Worm (Caenorhabditis elegans) whole organism, L4 larva: ENCODE data around the gene K08D8.5.

Source experiments
- D1046.2 ChIP-seq: fragments of 200-800 bp; sonication (Bioruptor generic); IDR thresholded peaks from 2 replicates; pipeline ENCODE4 v1.3.6; 2022; ENCODE audit warnings: missing genetic modification characterization, missing compliant biosample characterization
- R02D3.7 ChIP-seq: fragments of 150-350 bp; sonication (generic microtip); optimal IDR thresholded peaks from 3 replicates; lab custom pipeline; 2014; ENCODE audit warnings: missing biosample characterization, missing genetic modification characterization
- T20F7.1 ChIP-seq: fragments of 200-800 bp; sonication (Bioruptor generic); optimal IDR thresholded peaks from 2 replicates; lab custom pipeline; 2018; ENCODE audit warnings: mild to moderate bottlenecking, missing genetic modification characterization, missing compliant biosample characterization
- Y75B8A.6 ChIP-seq: fragments of 200-800 bp; sonication (Bioruptor generic); IDR thresholded peaks from 2 replicates; pipeline ENCODE4 v1.3.6; 2022; ENCODE audit warnings: missing genetic modification reagents, missing genetic modification characterization, missing compliant biosample characterization
- aly-2 ChIP-seq: sonication (generic microtip); optimal IDR thresholded peaks from 2 replicates; lab custom pipeline; 2018; ENCODE audit warnings: missing biosample characterization, missing genetic modification characterization
- ama-1 ChIP-seq: fragments of 150-350 bp; optimal IDR thresholded peaks from 2 replicates; lab custom pipeline; 2014; ENCODE audit warnings: inconsistent platforms, mixed read lengths
- arid-1 ChIP-seq: fragments of 200-800 bp; sonication (Bioruptor generic); conservative IDR thresholded peaks from 2 replicates; pipeline ENCODE4 v1.3.6; 2022; ENCODE audit warnings: missing genetic modification reagents, missing genetic modification characterization, missing compliant biosample characterization
- ceh-32 ChIP-seq: sonication (generic microtip); optimal IDR thresholded peaks from 2 replicates; lab custom pipeline; 2016; ENCODE audit warnings: mild to moderate bottlenecking, missing genetic modification characterization, missing compliant biosample characterization; ENCODE audit not compliant: poor library complexity
- ctbp-1 ChIP-seq: fragments of 200-800 bp; sonication (Bioruptor generic); IDR thresholded peaks from 2 replicates; pipeline ENCODE4 v1.3.6; 2022; ENCODE audit warnings: missing genetic modification reagents, missing genetic modification characterization, missing compliant biosample characterization
- daf-16 ChIP-seq, 3 experiments: sonication (generic microtip); optimal IDR thresholded peaks; 2 replicates each; lab custom pipeline; 2016 to 2017; ENCODE audit warnings: missing genetic modification characterization in 3 of 3, missing genetic modification reagents in 3 of 3, mild to moderate bottlenecking in 2 of 3, missing compliant biosample characterization in 2 of 3, missing biosample characterization in 1 of 3, moderate library complexity in 1 of 3
- daf-19 ChIP-seq: fragments of 200-800 bp; sonication (Bioruptor generic); conservative IDR thresholded peaks from 2 replicates; pipeline ENCODE4 v1.3.6; 2022; ENCODE audit warnings: missing genetic modification characterization, missing compliant biosample characterization
- dmd-6 ChIP-seq: fragments of 200-800 bp; sonication (Bioruptor generic); IDR thresholded peaks from 2 replicates; pipeline ENCODE4 v1.3.6; 2022; ENCODE audit warnings: missing genetic modification reagents, missing genetic modification characterization, missing compliant biosample characterization
- dmd-8 ChIP-seq: fragments of 200-800 bp; sonication (Bioruptor generic); IDR thresholded peaks from 2 replicates; pipeline ENCODE4 v1.3.6; 2022; ENCODE audit warnings: missing genetic modification characterization, missing compliant biosample characterization
- dve-1 ChIP-seq: sonication (generic microtip); optimal IDR thresholded peaks from 2 replicates; lab custom pipeline; 2017; ENCODE audit warnings: antibody characterized with exemption, mild to moderate bottlenecking, missing genetic modification characterization, missing compliant biosample characterization; ENCODE audit not compliant: insufficient read depth
- fkh-10 ChIP-seq: fragments of 150-350 bp; optimal IDR thresholded peaks from 2 replicates; lab custom pipeline; 2014; ENCODE audit warnings: missing biosample characterization, missing genetic modification reagents, missing genetic modification characterization
- gei-8 ChIP-seq: fragments of 200-800 bp; sonication (Bioruptor generic); optimal IDR thresholded peaks from 2 replicates; lab custom pipeline; 2018; ENCODE audit warnings: mild to moderate bottlenecking, missing genetic modification characterization, missing compliant biosample characterization
- hlh-11 ChIP-seq: fragments of 200-800 bp; sonication (Bioruptor generic); optimal IDR thresholded peaks from 2 replicates; lab custom pipeline; 2018; ENCODE audit warnings: mild to moderate bottlenecking, missing genetic modification characterization, missing compliant biosample characterization
- hlh-30 ChIP-seq: sonication (generic microtip); optimal IDR thresholded peaks from 2 replicates; lab custom pipeline; 2017; ENCODE audit warnings: antibody characterized with exemption, mild to moderate bottlenecking, missing genetic modification characterization, missing compliant biosample characterization; ENCODE audit not compliant: insufficient read depth
- lin-38 ChIP-seq: fragments of 200-800 bp; sonication (Bioruptor generic); IDR thresholded peaks from 2 replicates; pipeline ENCODE4 v1.3.6; 2022; ENCODE audit warnings: missing genetic modification reagents, missing genetic modification characterization, missing compliant biosample characterization
- lir-3 ChIP-seq: sonication (generic microtip); optimal IDR thresholded peaks from 2 replicates; lab custom pipeline; 2016; ENCODE audit warnings: mild to moderate bottlenecking, missing genetic modification characterization, missing compliant biosample characterization
- lsy-2 ChIP-seq, 2 experiments: fragments of 150-350 bp in 1 of 2; sonication (generic microtip) in 1 of 2; optimal IDR thresholded peaks; 2 replicates each; lab custom pipeline; 2014 to 2017; ENCODE audit warnings: missing biosample characterization in 2 of 2, missing genetic modification characterization in 2 of 2
- madf-5 ChIP-seq, 2 experiments: fragments of 200-800 bp; sonication (Bioruptor generic); IDR thresholded peaks; 2 replicates each; pipeline ENCODE4 v1.3.6; 2022; ENCODE audit warnings: missing compliant biosample characterization in 2 of 2, missing genetic modification characterization in 2 of 2
- mdt-29 ChIP-seq: fragments of 200-800 bp; sonication (Bioruptor generic); IDR thresholded peaks from 2 replicates; pipeline ENCODE4 v1.3.6; 2022; ENCODE audit warnings: missing genetic modification reagents, missing genetic modification characterization, missing compliant biosample characterization
- mes-2 ChIP-seq: sonication (generic microtip); optimal IDR thresholded peaks from 2 replicates; lab custom pipeline; 2016; ENCODE audit warnings: missing genotype, mild to moderate bottlenecking, missing genetic modification characterization, missing compliant biosample characterization; ENCODE audit not compliant: poor library complexity, severe bottlenecking
- mxl-2 ChIP-seq: fragments of 200-800 bp; sonication (Bioruptor generic); conservative IDR thresholded peaks from 2 replicates; pipeline ENCODE4 v1.3.6; 2022; ENCODE audit warnings: missing genetic modification reagents, missing genetic modification characterization, missing compliant biosample characterization
- nhr-111 ChIP-seq: fragments of 200-800 bp; sonication (Bioruptor generic); optimal IDR thresholded peaks from 2 replicates; lab custom pipeline; 2018; ENCODE audit warnings: mild to moderate bottlenecking, missing genetic modification characterization, missing compliant biosample characterization
- nhr-237 ChIP-seq: sonication (generic microtip); optimal IDR thresholded peaks from 2 replicates; lab custom pipeline; 2017; ENCODE audit warnings: missing biosample characterization, missing genetic modification characterization
- nhr-28 ChIP-seq: fragments of 150-350 bp; optimal IDR thresholded peaks from 2 replicates; lab custom pipeline; 2014; ENCODE audit warnings: missing biosample characterization, missing genetic modification characterization
- nhr-76 ChIP-seq: fragments of 150-350 bp; optimal IDR thresholded peaks from 2 replicates; lab custom pipeline; 2014; ENCODE audit warnings: missing biosample characterization, missing genetic modification characterization
- pqm-1 ChIP-seq: sonication (generic microtip); optimal IDR thresholded peaks from 2 replicates; lab custom pipeline; 2017; ENCODE audit warnings: missing biosample characterization, missing genetic modification characterization
- saeg-2 ChIP-seq: fragments of 200-800 bp; sonication (Bioruptor generic); IDR thresholded peaks from 2 replicates; pipeline ENCODE4 v1.3.6; 2022; ENCODE audit warnings: missing genetic modification reagents, missing genetic modification characterization, missing compliant biosample characterization
- sdz-12 ChIP-seq: fragments of 200-800 bp; sonication (Bioruptor generic); optimal IDR thresholded peaks from 2 replicates; lab custom pipeline; 2018; ENCODE audit warnings: mild to moderate bottlenecking, missing genetic modification characterization, missing compliant biosample characterization
- set-16 ChIP-seq: fragments of 200-800 bp; sonication (Bioruptor generic); IDR thresholded peaks from 2 replicates; pipeline ENCODE4 v1.3.6; 2022; ENCODE audit warnings: missing genetic modification reagents, missing genetic modification characterization, missing compliant biosample characterization
- unc-130 ChIP-seq: sonication (generic microtip); optimal IDR thresholded peaks from 2 replicates; lab custom pipeline; 2016; ENCODE audit warnings: missing genetic modification reagents, missing genetic modification characterization, missing compliant biosample characterization
- unc-62 ChIP-seq, 3 experiments: fragments of 150-350 bp in 1 of 3; sonication (generic microtip); optimal IDR thresholded peaks in 2 of 3; peaks in 1 of 3; 1 replicate in 1 of 3; 2 replicates in 2 of 3; lab custom pipeline; 2014 to 2017; ENCODE audit warnings: missing biosample characterization in 3 of 3, missing genetic modification characterization in 3 of 3, missing genetic modification reagents in 3 of 3, missing genotype in 1 of 3
- vab-7 ChIP-seq: fragments of 200-800 bp; sonication (Bioruptor generic); IDR thresholded peaks from 2 replicates; pipeline ENCODE4 v1.3.6; 2022; ENCODE audit warnings: missing genetic modification reagents, missing genetic modification characterization, missing compliant biosample characterization
- ztf-11 ChIP-seq: fragments of 150-350 bp; optimal IDR thresholded peaks from 2 replicates; lab custom pipeline; 2014; ENCODE audit warnings: missing biosample characterization, missing genetic modification characterization
- ztf-7 ChIP-seq: fragments of 150-350 bp; optimal IDR thresholded peaks from 2 replicates; lab custom pipeline; 2014; ENCODE audit warnings: missing biosample characterization, missing genetic modification characterization

Gene K08D8.5

ce11 chrIV:12918256-12918655 lies 6.3 kb upstream of the K08D8.5 start, which contains the start of gene C32H11.3 (continued):
- no peak for TF ChIP-seq mes-2 (tag; lab: Kevin White, UChicago)

- TF ChIP-seq R02D3.7 (tag; lab: Kevin White, UChicago), result no peak
Measured at ce11 chrIV:12915479-12915878, 3.5 kb upstream of the K08D8.5 start, which contains the start of gene srz-15. Gene srz-15 (plus strand): TSS chrIV:12915779.

- TF ChIP-seq unc-62 (GFP tag; optimal IDR thresholded peaks at IDR 0.05 in 1 of 2; lab: Kevin White, UChicago), result peak in 1 of 2 experiments; percentile 97
- no peak for TF ChIP-seq unc-62 (tag; optimal IDR thresholded peaks at IDR 0.05; lab: Kevin White, UChicago)
- TF ChIP-seq daf-16 (GFP tag; optimal IDR thresholded peaks at IDR 0.05; lab: Kevin White, UChicago), result no peak
- TF ChIP-seq daf-16 (tag; optimal IDR thresholded peaks at IDR 0.05; lab: Kevin White, UChicago), result no peak
- TF ChIP-seq dmd-8 (GFP tag; lab: Robert Waterston, UW), result no peak
- no peak for TF ChIP-seq ceh-32
- no peak for TF ChIP-seq Y75B8A.6 (GFP tag; lab: Robert Waterston, UW)
Measured at ce11 chrIV:12914532-12915019, 2.6 kb upstream of the K08D8.5 start, which contains the start of gene irg-6. Gene irg-6 (minus strand): TSS chrIV:12914969.

ce11 chrIV:12909871-12910270 lies 2.1 kb downstream of the K08D8.5 start, which contains the start of gene K08D8.4:
Gene K08D8.4 (minus strand): TSS chrIV:12909998.
- TF ChIP-seq fkh-10 (GFP tag; lab: Kevin White, UChicago) (no peak), nhr-111 (no peak), mdt-29 (GFP tag; lab: Robert Waterston, UW) (no peak), madf-5 (GFP tag; IDR thresholded peaks at IDR 0.05; lab: Robert Waterston, UW) (no peak), aly-2 (tag; lab: Kevin White, UChicago) (no peak), dmd-8 (GFP tag; lab: Robert Waterston, UW) (no peak), sdz-12 (GFP tag; lab: Kevin White, UChicago) (no peak), nhr-76 (tag; lab: Kevin White, UChicago) (no peak), ama-1 (no peak), dmd-6 (GFP tag; lab: Robert Waterston, UW) (peak; percentile 78), vab-7 (GFP tag; lab: Robert Waterston, UW) (no peak), lin-38 (no peak), nhr-28 (peak; percentile 32), pqm-1 (tag; lab: Kevin White, UChicago) (peak; percentile 70), hlh-30 (no peak), mxl-2 (GFP tag; lab: Robert Waterston, UW) (no peak), D1046.2 (no peak), set-16 (GFP tag; lab: Robert Waterston, UW) (no peak), gei-8 (no peak), T20F7.1 (GFP tag; lab: Kevin White, UChicago) (no peak), ctbp-1 (GFP tag; lab: Robert Waterston, UW) (no peak), daf-16 (GFP tag; optimal IDR thresholded peaks at IDR 0.05; lab: Kevin White, UChicago) (no peak), daf-16 (tag; optimal IDR thresholded peaks at IDR 0.05; lab: Kevin White, UChicago) (peak; percentile 16), arid-1 (GFP tag; lab: Robert Waterston, UW) (no peak), lsy-2 (tag; optimal IDR thresholded peaks at IDR 0.05; lab: Kevin White, UChicago) (no peak), hlh-11 (tag; lab: Kevin White, UChicago) (peak; percentile 22), ztf-7 (tag; lab: Kevin White, UChicago) (no peak), lir-3 (no peak), saeg-2 (no peak), unc-130 (GFP tag; lab: Kevin White, UChicago) (no peak), nhr-237 (tag; lab: Kevin White, UChicago) (no peak), daf-19 (no peak), dve-1 (tag; lab: Kevin White, UChicago) (peak; percentile 15), ztf-11 (tag; lab: Kevin White, UChicago) (no peak)
- TF ChIP-seq, all 104 proteins: peak for 6
